Fruit fly (Drosophila melanogaster): Measurements from ENCODE around the gene CG13998.

The CG13998 gene

dm6 chr2L:5943229-5944078 is 13.2 kb downstream of the CG13998 start, which contains the start of the genes Sfp26Ad and Gpdh1 (continued):
- peak; percentile 67 for TF ChIP-seq brk (GFP tag; optimal IDR thresholded peaks at IDR 0.05)
- TF ChIP-seq lola (GFP tag; optimal IDR thresholded peaks at IDR 0.05) = no peak
- peak; percentile 38 for TF ChIP-seq Myc (optimal IDR thresholded peaks at IDR 0.05)
- no peak for TF ChIP-seq Dfd (GFP tag; optimal IDR thresholded peaks at IDR 0.05)

dm6 chr2L:5927363-5927762 is 29.3 kb downstream of the CG13998 start:
- TF ChIP-seq h (GFP tag; optimal IDR thresholded peaks at IDR 0.05) (no peak), fru (GFP tag; optimal IDR thresholded peaks at IDR 0.05) (no peak)

dm6 chr2L:5925637-5926036 is 31.0 kb downstream of the CG13998 start, which contains the start of gene dsf:
Gene dsf, plus strand, starts transcription at chr2L:5925937.
- TF ChIP-seq pan (optimal IDR thresholded peaks at IDR 0.05) (no peak), brk (GFP tag; optimal IDR thresholded peaks at IDR 0.05) (no peak), Hnf4 (GFP tag; optimal IDR thresholded peaks at IDR 0.05) (no peak), Dif (GFP tag; optimal IDR thresholded peaks at IDR 0.05; ENCODE audit: partially characterized antibody) (no peak), sv (GFP tag; optimal IDR thresholded peaks at IDR 0.05) (no peak), ey (GFP tag; optimal IDR thresholded peaks at IDR 0.05) (no peak), jim (GFP tag; optimal IDR thresholded peaks at IDR 0.05) (no peak), br (GFP tag; optimal IDR thresholded peaks at IDR 0.05) (no peak), Hr83 (GFP tag; optimal IDR thresholded peaks at IDR 0.05; ENCODE audit: poor library complexity, severe bottlenecking) (no peak), Jra (GFP tag; optimal IDR thresholded peaks at IDR 0.05) (no peak), Sp1 (GFP tag; optimal IDR thresholded peaks at IDR 0.05) (no peak), fru (GFP tag; optimal IDR thresholded peaks at IDR 0.05) (no peak), rgr (GFP tag; optimal IDR thresholded peaks at IDR 0.05) (no peak), lola (GFP tag; optimal IDR thresholded peaks at IDR 0.05) (no peak)

DNA sequence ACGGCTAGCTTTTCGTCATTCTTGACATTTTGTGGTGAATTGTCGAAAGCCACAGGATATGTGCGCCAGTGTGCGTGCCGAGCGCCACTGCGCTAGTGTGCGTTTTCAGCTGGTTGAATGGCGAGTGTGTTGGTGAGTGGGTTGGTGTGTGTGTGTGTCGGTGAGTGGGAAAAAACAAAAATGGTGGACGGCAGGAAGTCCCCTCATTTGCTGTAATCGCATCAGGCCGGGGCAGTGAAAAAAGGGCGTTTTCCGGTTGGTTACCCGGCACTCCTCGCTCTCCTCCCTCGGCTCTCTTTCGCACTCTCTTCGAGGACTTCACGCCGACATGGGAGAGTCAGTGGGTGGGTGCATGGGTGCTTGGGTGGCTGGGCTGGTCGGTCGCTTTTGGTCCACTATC is 31.5 kb downstream of the CG13998 start:
- TF ChIP-seq dmrt93B (GFP tag; optimal IDR thresholded peaks at IDR 0.05) (no peak), CrebA (GFP tag; optimal IDR thresholded peaks at IDR 0.05; ENCODE audit: borderline replicate concordance) (no peak)

- TF ChIP-seq Hr78 (GFP tag; optimal IDR thresholded peaks at IDR 0.05) (no peak), Sp1 (GFP tag; optimal IDR thresholded peaks at IDR 0.05) (no peak), sv (GFP tag; optimal IDR thresholded peaks at IDR 0.05) (no peak), Dif (GFP tag; optimal IDR thresholded peaks at IDR 0.05; ENCODE audit: partially characterized antibody) (peak; percentile 21), Abd-B (GFP tag; optimal IDR thresholded peaks at IDR 0.05) (no peak)
Measured at dm6 chr2L:5923603-5924138, 32.9 kb downstream of the CG13998 start, which contains the start of gene CG9016. Gene CG9016, minus strand, starts transcription at chr2L:5923653.

dm6 chr2L:5910189-5910588 is 46.4 kb downstream of the CG13998 start, which contains the start of gene CG14000:
Gene CG14000, minus strand, starts transcription at chr2L:5910289.
- TF ChIP-seq dl (GFP tag; optimal IDR thresholded peaks at IDR 0.05; ENCODE audit: insufficient read depth in 1 of 2, partially characterized antibody in 2 of 2) = no peak
- TF ChIP-seq Rel (GFP tag; optimal IDR thresholded peaks at IDR 0.05) = no peak
- no peak for TF ChIP-seq Rel (tag; optimal IDR thresholded peaks at IDR 0.05)
- no peak for TF ChIP-seq Vsx2 (GFP tag; optimal IDR thresholded peaks at IDR 0.05; ENCODE audit: partially characterized antibody)
- no peak for TF ChIP-seq Dfd (GFP tag; optimal IDR thresholded peaks at IDR 0.05)
- TF ChIP-seq rgr (GFP tag; optimal IDR thresholded peaks at IDR 0.05) = no peak
- TF ChIP-seq h (GFP tag; optimal IDR thresholded peaks at IDR 0.05) = no peak
- TF ChIP-seq woc (GFP tag; optimal IDR thresholded peaks at IDR 0.05) = no peak
- TF ChIP-seq Hnf4 (GFP tag; optimal IDR thresholded peaks at IDR 0.05) = no peak
- TF ChIP-seq Hr78 (GFP tag; optimal IDR thresholded peaks at IDR 0.05) = no peak
- TF ChIP-seq Dif (GFP tag; optimal IDR thresholded peaks at IDR 0.05; ENCODE audit: partially characterized antibody) = no peak
- TF ChIP-seq usp (GFP tag; optimal IDR thresholded peaks at IDR 0.05) = no peak
- TF ChIP-seq Mio (GFP tag; optimal IDR thresholded peaks at IDR 0.05) = no peak
- TF ChIP-seq sage (GFP tag; optimal IDR thresholded peaks at IDR 0.05) = no peak
- TF ChIP-seq br (GFP tag; optimal IDR thresholded peaks at IDR 0.05) = no peak
- TF ChIP-seq HLH106 (tag; optimal IDR thresholded peaks at IDR 0.05) = no peak
